Fruit fly (Drosophila melanogaster): ENCODE measurements around the gene CG17294.

CG17294 gene

DNA sequence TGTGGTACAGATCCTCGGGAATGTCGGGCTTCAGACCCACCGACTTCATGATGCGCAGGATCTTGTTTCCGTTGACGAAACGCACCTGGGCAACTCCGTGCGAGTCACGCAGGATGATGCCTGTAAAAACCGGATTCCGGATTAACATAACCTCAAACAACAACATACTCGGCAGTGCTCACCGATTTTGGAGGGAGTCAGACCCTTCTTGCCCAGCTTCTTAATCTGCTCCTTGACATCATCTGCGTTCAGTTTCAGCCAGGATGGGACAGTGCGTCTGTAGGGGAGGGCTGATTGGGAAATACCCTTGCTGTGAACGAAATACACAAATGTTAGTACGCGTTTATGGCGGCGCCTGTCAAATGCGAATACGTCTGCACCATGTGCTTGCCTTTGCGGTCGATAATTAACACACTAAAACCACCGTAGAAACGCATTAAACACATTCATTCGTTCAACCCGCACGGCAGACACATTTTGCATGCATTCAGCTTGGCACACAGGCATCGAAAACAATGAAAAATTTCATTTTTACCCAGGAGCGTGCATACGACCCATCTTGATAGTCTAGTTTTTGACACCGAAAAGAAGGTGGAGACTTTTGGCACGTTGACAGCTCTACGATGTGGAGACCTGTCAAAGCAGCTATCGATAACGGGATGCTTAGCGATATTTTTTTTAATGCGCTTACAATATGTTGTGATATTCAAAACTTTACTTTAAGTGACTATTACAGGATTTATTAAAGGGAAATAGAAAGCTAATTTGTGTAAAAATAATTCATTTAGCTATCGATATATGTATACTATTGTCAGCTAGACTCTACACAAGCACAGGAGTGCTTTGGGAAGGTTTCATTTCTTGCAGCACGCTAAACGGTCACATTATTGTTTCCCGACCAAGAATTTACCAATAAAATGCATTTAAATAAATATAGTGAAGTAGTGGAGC lies 12.6 kb upstream of the CG17294 start, which contains the start of the genes RpS13 and CSN8 (continued):
- TF ChIP-seq CG7745 (tag; optimal IDR thresholded peaks at IDR 0.05) (no peak), Doc3 (GFP tag; IDR thresholded peaks at IDR 0.05; ENCODE audit: partially characterized antibody) (peak; percentile 93), Xbp1 (GFP tag; optimal IDR thresholded peaks at IDR 0.05) (no peak), CG9797 (GFP tag; optimal IDR thresholded peaks at IDR 0.05) (peak; percentile 67), slbo (GFP tag; IDR thresholded peaks at IDR 0.05) (no peak), CG16813 (GFP tag; IDR thresholded peaks at IDR 0.05; ENCODE audit: partially characterized antibody) (peak; percentile 95), CoRest (tag; optimal IDR thresholded peaks at IDR 0.05) (peak; percentile 17), CG8765 (GFP tag; IDR thresholded peaks at IDR 0.05) (no peak), lola (GFP tag; optimal IDR thresholded peaks at IDR 0.05) (peak in 1 of 3 experiments; percentile 6), Asciz (GFP tag; optimal IDR thresholded peaks at IDR 0.05) (peak; percentile 37), vnd (GFP tag; IDR thresholded peaks at IDR 0.05; ENCODE audit: partially characterized antibody) (peak; percentile 90), CG10462 (GFP tag; optimal IDR thresholded peaks at IDR 0.05) (no peak), Med (GFP tag) (peak; percentile 61), Dbx (GFP tag; IDR thresholded peaks at IDR 0.05) (peak; percentile 23; the same call in 2 of the 3 replicates), CG30403 (GFP tag; optimal IDR thresholded peaks at IDR 0.05) (no peak), sc (optimal IDR thresholded peaks at IDR 0.05) (no peak), sc (GFP tag; optimal IDR thresholded peaks at IDR 0.05) (no peak), Myb (GFP tag; optimal IDR thresholded peaks at IDR 0.05) (peak; percentile 29), YL-1 (GFP tag; optimal IDR thresholded peaks at IDR 0.05) (peak; percentile 92), CG10959 (GFP tag; IDR thresholded peaks at IDR 0.05) (no peak), CG4424 (GFP tag; optimal IDR thresholded peaks at IDR 0.05) (no peak), cas (GFP tag; IDR thresholded peaks at IDR 0.05) (no peak), eve (GFP tag; optimal IDR thresholded peaks at IDR 0.05) (peak in 1 of 2 experiments; percentile 69), CG8089 (GFP tag; optimal IDR thresholded peaks at IDR 0.05) (no peak), CG6854 (GFP tag; optimal IDR thresholded peaks at IDR 0.05) (no peak), mirr (GFP tag; optimal IDR thresholded peaks at IDR 0.05) (no peak), ERR (GFP tag; optimal IDR thresholded peaks at IDR 0.05) (no peak), grn (GFP tag; optimal IDR thresholded peaks at IDR 0.05) (peak; percentile 26), MBD-R2 (GFP tag; IDR thresholded peaks at IDR 0.05) (no peak; the same call in 1 of the 2 replicates), CG16779 (GFP tag; IDR thresholded peaks at IDR 0.05) (0 out of 2 replicates have a peak, but pooled peaks have one; percentile 31), E2f2 (GFP tag; IDR thresholded peaks at IDR 0.05) (peak; percentile 39), Mes4 (GFP tag; optimal IDR thresholded peaks at IDR 0.05) (peak; percentile 26), HmgZ (tag; optimal IDR thresholded peaks at IDR 0.05) (peak; percentile 36), Lhr (GFP tag; optimal IDR thresholded peaks at IDR 0.05) (peak; percentile 57), jumu (GFP tag; optimal IDR thresholded peaks at IDR 0.05) (no peak), CG14965 (GFP tag; optimal IDR thresholded peaks at IDR 0.05; ENCODE audit: borderline replicate concordance) (no peak), Hr51 (GFP tag; optimal IDR thresholded peaks at IDR 0.05) (peak in 1 of 2 experiments; percentile 6), CG13287 (GFP tag; IDR thresholded peaks at IDR 0.05; ENCODE audit: partially characterized antibody) (peak; percentile 96), ind (GFP tag; optimal IDR thresholded peaks at IDR 0.05) (no peak), CG2875 (GFP tag; optimal IDR thresholded peaks at IDR 0.05) (no peak), GATAe (GFP tag; conservative IDR thresholded peaks at IDR 0.05) (no peak), Hr39 (optimal IDR thresholded peaks at IDR 0.05) (no peak), ab (GFP tag; optimal IDR thresholded peaks at IDR 0.05) (no peak), Ptx1 (GFP tag; IDR thresholded peaks at IDR 0.05) (no peak), CG1792 (GFP tag; optimal IDR thresholded peaks at IDR 0.05) (no peak)
